Worm (Caenorhabditis elegans): ENCODE data around the gene F29G6.1.

ce11 chrX:11517433-11517832 is 15.4 kb downstream of the F29G6.1 start:
- TF ChIP-seq nhr-12 (tag; optimal IDR thresholded peaks at IDR 0.05), result no peak
- no peak for TF ChIP-seq fos-1 (tag; optimal IDR thresholded peaks at IDR 0.05)
